Worm (Caenorhabditis elegans) whole organism, L4/young adult: ENCODE results near the gene F13E9.13.

Source experiments
- W03F9.2 ChIP-seq: fragments of 150-350 bp; optimal IDR thresholded peaks from 2 replicates; lab custom pipeline; 2014; ENCODE audit warnings: missing biosample characterization, missing genetic modification characterization
- dao-5 ChIP-seq: sonication (generic microtip); optimal IDR thresholded peaks from 2 replicates; lab custom pipeline; 2016; ENCODE audit warnings: missing genotype, missing genetic modification characterization, moderate library complexity, missing compliant biosample characterization
- him-1 ChIP-seq: sonication (generic microtip); optimal IDR thresholded peaks from 2 replicates; lab custom pipeline; 2016; ENCODE audit warnings: missing genotype, missing genetic modification reagents, missing genetic modification characterization, missing compliant biosample characterization

ce11 chrIV:10891993-10892392 lies 10.6 kb downstream of the F13E9.13 start, which contains the start of gene srlf-12:
- TF ChIP-seq him-1 (no peak), W03F9.2 (tag; lab: Kevin White, UChicago) (no peak), dao-5 (tag; lab: Kevin White, UChicago) (no peak)
